Worm (Caenorhabditis elegans): Measurements from ENCODE around the gene T01D1.8.
A peak's percentile ranks its signal among the peaks of the same experiment; 100 is the strongest.

T01D1.8 gene

DNA sequence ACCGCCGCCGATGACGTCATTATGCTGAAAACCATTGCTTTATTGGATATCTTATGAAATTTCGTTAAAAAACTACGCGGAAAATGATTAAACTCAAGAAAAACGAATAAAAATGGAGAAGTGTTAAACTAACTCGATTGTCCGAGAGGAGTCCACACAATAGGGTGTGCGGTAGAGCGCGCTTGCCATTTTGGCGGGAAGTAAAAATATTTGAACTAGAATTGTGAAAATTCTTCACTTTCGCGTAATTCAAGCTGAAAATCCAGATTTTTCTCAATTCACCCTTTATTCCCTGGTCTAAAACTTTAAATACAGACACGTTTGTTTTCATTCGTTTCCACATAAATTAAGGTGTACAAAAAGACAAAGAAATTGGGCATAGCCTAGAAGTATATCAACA lies 30.1 kb downstream of the T01D1.8 start, which contains the start of gene F48A11.4:
Gene F48A11.4, minus strand, starts transcription at position 24 of the 400 bp plus-strand sequence.
- peak; percentile 79 for TF ChIP-seq madf-9 (GFP tag; conservative IDR thresholded peaks at IDR 0.05)
- no peak for TF ChIP-seq T20F7.1 (GFP tag; optimal IDR thresholded peaks at IDR 0.05)
- no peak for TF ChIP-seq Y105C5A.15 (GFP tag; IDR thresholded peaks at IDR 0.05)
- peak; percentile 72 for TF ChIP-seq vab-7 (GFP tag; IDR thresholded peaks at IDR 0.05)
- TF ChIP-seq ztf-11 (tag; optimal IDR thresholded peaks at IDR 0.05), result no peak
- peak; percentile 84 for TF ChIP-seq ctbp-1 (GFP tag; IDR thresholded peaks at IDR 0.05)
- TF ChIP-seq php-3 (GFP tag; IDR thresholded peaks at IDR 0.05), result peak; percentile 75
- TF ChIP-seq aha-1 (tag), result peak; percentile 99
- TF ChIP-seq nhr-6 (tag; optimal IDR thresholded peaks at IDR 0.05), result peak; percentile 91
- TF ChIP-seq fos-1 (tag; optimal IDR thresholded peaks at IDR 0.05), result peak; percentile 50
- peak; percentile 96 for TF ChIP-seq mes-2 (tag; optimal IDR thresholded peaks at IDR 0.05; ENCODE audit: poor library complexity, severe bottlenecking)
- TF ChIP-seq ztf-7 (tag; optimal IDR thresholded peaks at IDR 0.05), result peak; percentile 89
- TF ChIP-seq nhr-10 (tag; optimal IDR thresholded peaks at IDR 0.05), result no peak
- peak; percentile 8 for TF ChIP-seq lir-3 (tag; optimal IDR thresholded peaks at IDR 0.05)
- TF ChIP-seq F10B5.3 (tag; optimal IDR thresholded peaks at IDR 0.05), result peak; percentile 76
- TF ChIP-seq D1046.2 (GFP tag; IDR thresholded peaks at IDR 0.05), result peak; percentile 77; the same call in 1 of the 2 replicates
- TF ChIP-seq hlh-30 (tag; optimal IDR thresholded peaks at IDR 0.05; ENCODE audit: insufficient read depth), result peak; percentile 92
- no peak for TF ChIP-seq daf-12 (tag; optimal IDR thresholded peaks at IDR 0.05)
- TF ChIP-seq R02D3.7 (tag; optimal IDR thresholded peaks at IDR 0.05), result no peak
- peak; percentile 70 for TF ChIP-seq lin-1 (GFP tag; IDR thresholded peaks at IDR 0.05)
- peak; percentile 47 for TF ChIP-seq nhr-111 (GFP tag; optimal IDR thresholded peaks at IDR 0.05)
- TF ChIP-seq unc-39 (tag; optimal IDR thresholded peaks at IDR 0.05), result no peak
- peak; percentile 95 for TF ChIP-seq ama-1 (optimal IDR thresholded peaks at IDR 0.05)
- peak; percentile 78 for TF ChIP-seq F37D6.2 (tag; optimal IDR thresholded peaks at IDR 0.05)
- TF ChIP-seq dpl-1 (GFP tag; optimal IDR thresholded peaks at IDR 0.05), result peak; percentile 100
- TF ChIP-seq jun-1 (tag; optimal IDR thresholded peaks at IDR 0.05), result peak; percentile 83
- TF ChIP-seq mdl-1 (tag; optimal IDR thresholded peaks at IDR 0.05), result no peak
- no peak for TF ChIP-seq ces-1 (GFP tag; optimal IDR thresholded peaks at IDR 0.05)
- TF ChIP-seq pqm-1 (tag; optimal IDR thresholded peaks at IDR 0.05), result peak; percentile 13
- peak; percentile 18 for TF ChIP-seq ceh-32 (tag; optimal IDR thresholded peaks at IDR 0.05; ENCODE audit: poor library complexity)
- TF ChIP-seq nhr-48 (tag; optimal IDR thresholded peaks at IDR 0.05), result peak; percentile 47
- TF ChIP-seq attf-4 (tag; optimal IDR thresholded peaks at IDR 0.05), result no peak
- peak; percentile 47 for TF ChIP-seq sdz-12 (GFP tag; optimal IDR thresholded peaks at IDR 0.05)
- TF ChIP-seq nhr-237 (tag; optimal IDR thresholded peaks at IDR 0.05), result no peak
- TF ChIP-seq daf-19 (GFP tag; conservative IDR thresholded peaks at IDR 0.05), result no peak
- 0 out of 2 replicates have a peak, but pooled peaks have one; percentile 40 for TF ChIP-seq zip-11 (GFP tag; IDR thresholded peaks at IDR 0.05)
- no peak for TF ChIP-seq F26F4.8 (GFP tag; conservative IDR thresholded peaks at IDR 0.05)
- peak; percentile 95 for TF ChIP-seq duxl-1 (tag; optimal IDR thresholded peaks at IDR 0.05; ENCODE audit: poor library complexity)
- peak; percentile 94 for TF ChIP-seq zfp-3 (GFP tag; conservative IDR thresholded peaks at IDR 0.05)
- TF ChIP-seq nhr-41 (GFP tag; IDR thresholded peaks at IDR 0.05), result peak; percentile 57
- TF ChIP-seq daf-16 (GFP tag; optimal IDR thresholded peaks at IDR 0.05), result peak in 1 of 2 experiments; percentile 55
- peak; percentile 35 for TF ChIP-seq daf-16 (tag; optimal IDR thresholded peaks at IDR 0.05)
- peak; percentile 95 for TF ChIP-seq dve-1 (tag; optimal IDR thresholded peaks at IDR 0.05; ENCODE audit: insufficient read depth)
- no peak for TF ChIP-seq ZK546.5 (tag; optimal IDR thresholded peaks at IDR 0.05)
- peak; percentile 95 for TF ChIP-seq T26A8.4 (GFP tag; IDR thresholded peaks at IDR 0.05)
- TF ChIP-seq lin-38 (GFP tag; IDR thresholded peaks at IDR 0.05), result peak; percentile 100
- no peak for TF ChIP-seq lim-7 (GFP tag; IDR thresholded peaks at IDR 0.05)
- peak; percentile 89 for TF ChIP-seq lin-13 (GFP tag; optimal IDR thresholded peaks at IDR 0.05)
- peak; percentile 62 for TF ChIP-seq dmd-9 (GFP tag; IDR thresholded peaks at IDR 0.05)
- TF ChIP-seq F49E8.2 (tag; optimal IDR thresholded peaks at IDR 0.05; ENCODE audit: borderline replicate concordance), result peak; percentile 86
- peak; percentile 83 for TF ChIP-seq hlh-11 (tag; optimal IDR thresholded peaks at IDR 0.05)
- TF ChIP-seq rbr-2 (tag; optimal IDR thresholded peaks at IDR 0.05), result peak; percentile 90

Data from whole organism, L4 larva.